Fruit fly (Drosophila melanogaster): ENCODE measurements around the gene Idgf1.

Gene Idgf1

DNA sequence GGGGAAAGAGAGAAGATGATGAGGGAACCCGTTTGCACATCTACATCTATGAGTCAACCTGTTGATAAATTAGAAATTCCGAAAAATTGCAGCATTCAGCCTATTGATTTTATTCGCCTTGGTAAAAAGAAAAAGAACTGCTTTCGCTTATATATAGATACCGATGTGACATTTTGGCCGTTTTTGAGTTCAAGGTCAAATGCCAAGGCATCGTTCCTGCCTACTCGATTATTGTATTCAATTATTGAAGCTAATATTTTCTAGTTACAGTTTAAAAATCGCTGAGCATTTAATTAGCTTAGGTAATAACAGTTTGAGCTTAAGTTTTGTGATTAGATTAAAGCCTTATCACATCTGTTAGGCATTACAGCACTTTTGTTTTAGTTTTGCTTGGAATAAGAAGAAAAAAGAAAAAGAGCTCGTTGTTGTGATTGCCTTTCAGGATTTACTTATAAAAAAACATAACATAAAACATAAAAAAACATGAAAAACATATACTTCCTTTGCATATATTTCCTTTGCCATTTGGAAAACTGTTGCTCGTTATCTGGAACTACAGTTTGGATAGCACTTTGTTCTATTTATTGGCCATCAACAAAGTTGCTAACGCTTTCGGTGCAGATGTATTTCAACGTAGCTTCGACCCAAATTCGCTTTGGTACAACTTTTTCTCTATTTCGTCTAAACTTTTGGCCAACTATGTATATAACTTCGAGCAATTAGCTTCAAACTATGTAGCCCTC, 49.1 kb downstream of the Idgf1 start:
- TF ChIP-seq kay (GFP tag; ENCODE audit: borderline replicate concordance) (peak; percentile 91), Mnt (GFP tag; optimal IDR thresholded peaks at IDR 0.05) (no peak)

DNA sequence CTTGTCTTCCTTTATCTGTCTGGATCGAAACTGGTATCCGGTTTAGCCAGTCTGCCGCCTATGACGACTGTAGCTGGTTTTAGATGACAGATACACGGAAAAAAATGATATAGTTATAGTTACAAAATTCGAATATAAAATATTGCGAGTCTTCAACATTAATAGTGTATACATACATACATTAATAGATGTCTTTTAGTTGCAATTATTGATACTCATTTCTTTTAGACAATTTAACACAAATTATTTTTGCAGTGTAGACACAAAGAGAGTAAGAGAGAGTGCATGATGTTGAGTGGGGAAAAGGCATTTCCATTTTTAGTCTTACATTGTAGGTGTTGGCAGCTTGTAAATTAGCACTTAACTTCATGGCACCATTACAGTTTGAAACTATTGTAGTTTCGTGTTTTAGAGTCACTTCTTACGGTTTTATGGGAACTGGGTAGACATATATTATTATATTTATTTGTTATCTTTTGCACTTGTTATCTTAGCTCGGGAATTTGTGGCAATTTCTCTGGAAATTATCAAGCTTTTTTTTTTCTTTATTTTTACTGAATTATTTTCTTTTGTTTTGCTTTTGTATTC, 50.2 kb downstream of the Idgf1 start:
- no peak for TF ChIP-seq kay (GFP tag; ENCODE audit: borderline replicate concordance)
- no peak for TF ChIP-seq bab1 (GFP tag; optimal IDR thresholded peaks at IDR 0.05)
- TF ChIP-seq cic (GFP tag; optimal IDR thresholded peaks at IDR 0.05), result no peak
- TF ChIP-seq CG7101 (tag; optimal IDR thresholded peaks at IDR 0.05), result peak; percentile 84
- TF ChIP-seq Clk (GFP tag; optimal IDR thresholded peaks at IDR 0.05), result no peak
- peak; percentile 8 for TF ChIP-seq Mnt (GFP tag; optimal IDR thresholded peaks at IDR 0.05)
- no peak for TF ChIP-seq CG12768 (GFP tag; optimal IDR thresholded peaks at IDR 0.05)
- peak; percentile 5 for TF ChIP-seq ovo (GFP tag; optimal IDR thresholded peaks at IDR 0.05)
- TF ChIP-seq Hr96 (GFP tag; optimal IDR thresholded peaks at IDR 0.05), result no peak
- peak; percentile 90 for TF ChIP-seq CG33017 (tag; optimal IDR thresholded peaks at IDR 0.05)
- no peak for TF ChIP-seq pad (GFP tag; optimal IDR thresholded peaks at IDR 0.05)
- TF ChIP-seq CG7045 (GFP tag; optimal IDR thresholded peaks at IDR 0.05), result no peak
- TF ChIP-seq toe (GFP tag; optimal IDR thresholded peaks at IDR 0.05), result no peak
- TF ChIP-seq tj (GFP tag; optimal IDR thresholded peaks at IDR 0.05), result peak; percentile 59
- TF ChIP-seq CG11617 (GFP tag; optimal IDR thresholded peaks at IDR 0.05), result peak; percentile 78
- TF ChIP-seq CG14711 (tag; optimal IDR thresholded peaks at IDR 0.05), result no peak
- TF ChIP-seq Crg-1 (GFP tag; optimal IDR thresholded peaks at IDR 0.05), result no peak
- TF ChIP-seq CG5204 (GFP tag; optimal IDR thresholded peaks at IDR 0.05), result peak; percentile 70
- peak; percentile 26 for TF ChIP-seq CG1620 (GFP tag; optimal IDR thresholded peaks at IDR 0.05)
